Worm (Caenorhabditis elegans): Measurements from ENCODE around the gene R11H6.2.
A peak's percentile ranks its signal among the peaks of the same experiment; 100 is the strongest.

Gene R11H6.2

DNA sequence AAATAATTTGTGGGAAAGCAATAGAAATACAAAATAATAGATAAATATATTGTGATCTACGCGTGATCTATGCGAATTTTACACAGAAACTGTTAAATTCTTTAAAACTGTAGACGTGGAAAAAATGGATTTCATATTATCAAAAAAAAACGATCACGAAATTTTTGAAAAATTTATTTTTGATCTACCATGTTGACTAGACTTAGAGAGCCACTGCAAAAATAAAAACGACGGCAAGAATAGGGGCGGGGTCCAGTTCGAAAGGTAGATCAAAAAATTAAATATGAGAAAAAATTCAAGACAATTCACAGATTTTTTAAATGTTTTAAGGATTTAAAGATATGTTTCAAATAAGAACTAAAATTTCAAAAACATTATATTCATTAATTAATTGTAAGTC, 40.3 kb downstream of the R11H6.2 start:
- TF ChIP-seq unc-55 (GFP tag; optimal IDR thresholded peaks at IDR 0.05) (no peak), blmp-1 (tag; optimal IDR thresholded peaks at IDR 0.05; ENCODE audit: insufficient read depth) (no peak), nhr-6 (tag; optimal IDR thresholded peaks at IDR 0.05) (no peak), ama-1 (optimal IDR thresholded peaks at IDR 0.05) (no peak), nhr-23 (tag; optimal IDR thresholded peaks at IDR 0.05) (no peak), egl-27 (tag; optimal IDR thresholded peaks at IDR 0.05) (no peak), nhr-10 (tag; optimal IDR thresholded peaks at IDR 0.05) (no peak), nhr-11 (tag; optimal IDR thresholded peaks at IDR 0.05) (no peak), gmeb-1 (tag; optimal IDR thresholded peaks at IDR 0.05) (no peak), ceh-82 (tag; optimal IDR thresholded peaks at IDR 0.05) (no peak), C34F6.9 (tag; optimal IDR thresholded peaks at IDR 0.05) (no peak), ztf-4 (tag; optimal IDR thresholded peaks at IDR 0.05) (no peak), unc-62 (GFP tag; optimal IDR thresholded peaks at IDR 0.05) (no peak), crh-2 (tag; optimal IDR thresholded peaks at IDR 0.05) (no peak), fos-1 (tag; optimal IDR thresholded peaks at IDR 0.05) (no peak), lin-39 (tag; optimal IDR thresholded peaks at IDR 0.05) (no peak), mbf-1 (tag; optimal IDR thresholded peaks at IDR 0.05) (no peak), ceh-16 (tag; optimal IDR thresholded peaks at IDR 0.05) (no peak), sma-3 (GFP tag; optimal IDR thresholded peaks at IDR 0.05) (no peak)

DNA sequence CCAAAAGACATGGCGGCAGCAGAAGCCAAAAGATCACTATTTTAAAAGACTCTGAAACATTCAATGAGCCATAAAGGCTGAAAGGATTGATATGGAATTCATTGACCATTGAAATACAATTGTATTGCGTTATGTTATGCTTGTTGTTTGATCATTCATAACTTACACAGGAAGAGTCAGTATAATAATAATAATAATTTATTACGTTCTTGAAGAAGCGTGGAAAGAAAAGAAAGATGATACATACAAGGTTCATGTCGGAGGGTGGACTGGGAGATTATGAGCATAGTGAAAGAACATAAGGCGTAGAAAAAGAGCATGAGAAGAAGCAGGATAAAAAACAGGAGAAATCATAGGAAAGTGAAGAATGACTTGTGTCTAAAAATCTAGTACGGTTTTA, 42.3 kb downstream of the R11H6.2 start, which contains the start of gene F43D2.7:
Gene F43D2.7 (minus strand): TSS at position 101 of the 400 bp plus-strand sequence.
- TF ChIP-seq nhr-129 (tag; optimal IDR thresholded peaks at IDR 0.05) (no peak), fos-1 (tag; optimal IDR thresholded peaks at IDR 0.05) (no peak), mdl-1 (tag; optimal IDR thresholded peaks at IDR 0.05) (no peak), ztf-4 (tag; optimal IDR thresholded peaks at IDR 0.05) (no peak), nhr-77 (tag; optimal IDR thresholded peaks at IDR 0.05) (no peak), sem-4 (tag; optimal IDR thresholded peaks at IDR 0.05) (no peak), nhr-6 (tag; optimal IDR thresholded peaks at IDR 0.05) (no peak), nhr-11 (tag; optimal IDR thresholded peaks at IDR 0.05) (no peak), lin-13 (GFP tag; optimal IDR thresholded peaks at IDR 0.05) (no peak)

DNA sequence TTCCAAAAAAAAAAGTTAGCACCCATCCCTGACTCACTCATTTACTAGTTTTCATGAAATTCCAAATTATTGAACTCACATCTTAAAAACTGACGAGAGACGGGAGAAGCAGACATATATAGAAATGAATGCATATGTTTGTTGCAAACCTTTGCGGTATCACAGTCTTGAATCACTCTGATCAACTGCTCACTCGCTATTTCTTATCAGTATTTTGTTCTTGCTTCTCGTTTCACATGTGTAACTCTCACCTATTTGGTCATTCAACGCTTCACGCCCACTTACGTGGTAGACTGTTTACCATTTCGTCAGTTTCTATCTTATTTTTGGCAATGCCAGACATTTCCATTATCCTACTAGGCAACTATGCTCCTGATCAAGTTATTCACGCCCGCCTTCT, 43.0 kb downstream of the R11H6.2 start, which contains the start of gene C54G10.1:
Gene C54G10.1 (plus strand): TSS at position 333 of the 400 bp plus-strand sequence.
- no peak for TF ChIP-seq sma-3 (GFP tag; optimal IDR thresholded peaks at IDR 0.05)
- peak; percentile 97 for TF ChIP-seq fos-1 (tag; optimal IDR thresholded peaks at IDR 0.05)
- TF ChIP-seq ZK546.5 (tag; optimal IDR thresholded peaks at IDR 0.05) = no peak
- no peak for TF ChIP-seq alr-1 (tag; optimal IDR thresholded peaks at IDR 0.05)
- TF ChIP-seq peb-1 (tag; optimal IDR thresholded peaks at IDR 0.05) = no peak
- TF ChIP-seq skn-1 (tag; optimal IDR thresholded peaks at IDR 0.05) = peak; percentile 22
- TF ChIP-seq gmeb-1 (tag; optimal IDR thresholded peaks at IDR 0.05) = peak; percentile 33
- no peak for TF ChIP-seq ztf-11 (tag; optimal IDR thresholded peaks at IDR 0.05)
- TF ChIP-seq elt-1 (tag; optimal IDR thresholded peaks at IDR 0.05) = no peak
- TF ChIP-seq F13H6.1 (tag; optimal IDR thresholded peaks at IDR 0.05) = no peak
- no peak for TF ChIP-seq mbf-1 (tag; optimal IDR thresholded peaks at IDR 0.05)
- no peak for TF ChIP-seq Y55F3AM.14 (GFP tag; optimal IDR thresholded peaks at IDR 0.05)
- TF ChIP-seq aly-2 (tag; optimal IDR thresholded peaks at IDR 0.05) = no peak
- TF ChIP-seq lsy-2 (tag; optimal IDR thresholded peaks at IDR 0.05) = no peak
- TF ChIP-seq sma-9 (GFP tag; optimal IDR thresholded peaks at IDR 0.05) = peak; percentile 47
- TF ChIP-seq sma-9 (tag; optimal IDR thresholded peaks at IDR 0.05) = no peak
- TF ChIP-seq crh-2 (tag; optimal IDR thresholded peaks at IDR 0.05) = peak; percentile 62

DNA sequence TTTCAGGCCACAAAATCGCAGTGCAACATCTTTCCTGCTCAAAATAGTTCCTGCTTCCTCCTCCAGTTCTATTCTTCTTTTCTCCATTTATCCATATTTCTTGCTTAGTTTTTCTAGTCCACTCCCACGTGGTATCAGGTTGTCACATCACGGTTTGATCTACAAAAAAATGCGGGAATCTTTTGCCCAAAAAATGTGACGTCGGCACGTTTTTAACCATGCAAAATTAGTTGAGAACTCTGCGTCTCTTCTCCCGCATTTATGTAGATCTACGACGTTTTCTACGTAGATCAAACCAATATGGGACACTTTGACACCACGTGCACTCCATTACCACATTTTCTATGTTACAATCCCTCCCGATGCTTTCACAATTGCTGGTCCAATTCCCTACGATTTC, 44.2 kb downstream of the R11H6.2 start:
- TF ChIP-seq lin-11 (tag; optimal IDR thresholded peaks at IDR 0.05) (no peak), elt-1 (tag; optimal IDR thresholded peaks at IDR 0.05) (no peak), dmd-4 (tag; optimal IDR thresholded peaks at IDR 0.05) (no peak), mdl-1 (tag; optimal IDR thresholded peaks at IDR 0.05) (no peak), elt-3 (tag; optimal IDR thresholded peaks at IDR 0.05) (no peak), ceh-82 (tag; optimal IDR thresholded peaks at IDR 0.05) (no peak), egl-27 (tag; optimal IDR thresholded peaks at IDR 0.05) (no peak), nhr-23 (tag; optimal IDR thresholded peaks at IDR 0.05) (no peak), unc-39 (tag; optimal IDR thresholded peaks at IDR 0.05) (no peak), mab-5 (tag; optimal IDR thresholded peaks at IDR 0.05) (no peak), lin-39 (tag; optimal IDR thresholded peaks at IDR 0.05) (no peak), mbf-1 (tag; optimal IDR thresholded peaks at IDR 0.05) (no peak), snpc-4 (tag; optimal IDR thresholded peaks at IDR 0.05) (no peak), nhr-12 (tag; optimal IDR thresholded peaks at IDR 0.05) (no peak), blmp-1 (tag; optimal IDR thresholded peaks at IDR 0.05; ENCODE audit: insufficient read depth) (no peak), nhr-237 (tag; optimal IDR thresholded peaks at IDR 0.05) (no peak), crh-2 (tag; optimal IDR thresholded peaks at IDR 0.05) (no peak), skn-1 (tag; optimal IDR thresholded peaks at IDR 0.05) (no peak), peb-1 (tag; optimal IDR thresholded peaks at IDR 0.05) (no peak)
